Comparison of ENCODE assay signal across 1 fruit fly cellular context in the genomic region with DNA sequence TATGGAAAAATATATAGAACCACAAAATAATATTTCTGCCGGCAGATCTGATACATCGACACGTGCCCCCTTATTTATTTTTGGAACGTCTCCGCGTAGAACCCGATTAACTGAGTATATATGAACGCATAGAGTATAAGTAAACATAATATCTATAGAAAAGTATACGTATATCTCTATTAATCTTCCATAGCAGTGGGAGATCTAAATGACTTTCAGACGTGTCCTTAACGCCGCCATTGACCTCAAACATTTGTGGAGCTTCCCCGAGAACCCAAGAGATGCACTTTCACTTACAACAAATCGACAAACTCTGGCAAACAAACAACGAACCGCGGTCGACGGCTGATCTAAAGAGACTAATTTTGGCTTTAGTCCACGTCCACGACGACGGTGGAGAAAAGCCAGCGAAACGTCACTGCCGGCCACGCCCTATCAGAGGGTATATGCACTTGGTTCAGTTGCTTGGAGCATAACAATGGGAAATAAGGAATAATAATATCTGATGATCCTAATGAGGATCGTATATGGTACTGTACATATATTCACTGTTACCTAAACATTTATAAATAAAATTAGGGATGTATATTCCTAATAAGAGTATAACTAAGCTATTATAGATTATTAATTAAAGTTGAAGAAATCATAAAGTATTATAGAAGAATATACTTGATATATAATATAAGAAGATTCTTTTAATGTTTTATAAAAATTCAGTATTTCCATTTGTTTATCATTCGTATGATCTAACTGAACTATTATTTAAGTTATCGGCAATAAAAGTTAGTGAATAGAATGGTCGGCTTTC.
TF ChIP-seq lines count a peak whose summit lies in the region.

A gene (minus strand): TSS at position 364 of the 808 bp plus-strand sequence.

TF ChIP-seq in whole organism, embryonic, 481 proteins besides CTCF, POLR2A, EP300 and RAD21 (continued from another document):
- TF ChIP-seq B-H1 (GFP tag; IDR thresholded peaks at IDR 0.05; lab: Robert Waterston, UW) = peak; percentile 44; the same call in 1 of the 3 replicates
- TF ChIP-seq yki (optimal IDR thresholded peaks at IDR 0.05; lab: Kevin White, UChicago) = no peak
- TF ChIP-seq Sox100B (GFP tag; optimal IDR thresholded peaks at IDR 0.05; lab: Kevin White, UChicago) = peak; percentile 88
- peak; percentile 58 for TF ChIP-seq BtbVII (GFP tag; optimal IDR thresholded peaks at IDR 0.05; lab: Kevin White, UChicago)
- no peak for TF ChIP-seq CG30431 (GFP tag; optimal IDR thresholded peaks at IDR 0.05; lab: Kevin White, UChicago)
- no peak for TF ChIP-seq pnt (GFP tag; optimal IDR thresholded peaks at IDR 0.05; lab: Kevin White, UChicago)
- peak; percentile 71; the same call in 2 of the 3 replicates for TF ChIP-seq CG34422 (GFP tag; IDR thresholded peaks at IDR 0.05; lab: Robert Waterston, UW)
- TF ChIP-seq CG14965 (GFP tag; optimal IDR thresholded peaks at IDR 0.05; lab: Kevin White, UChicago; ENCODE audit: borderline replicate concordance) = no peak
- peak; percentile 43 for TF ChIP-seq psq (GFP tag; optimal IDR thresholded peaks at IDR 0.05; lab: Kevin White, UChicago)
- no peak for TF ChIP-seq stwl (tag; optimal IDR thresholded peaks at IDR 0.05; lab: Kevin White, UChicago)
- peak; percentile 41 for TF ChIP-seq CG7786 (GFP tag; optimal IDR thresholded peaks at IDR 0.05; lab: Kevin White, UChicago)
- no peak for TF ChIP-seq en (GFP tag; optimal IDR thresholded peaks at IDR 0.05; lab: Kevin White, UChicago)
- TF ChIP-seq ranshi (GFP tag; IDR thresholded peaks at IDR 0.05; lab: Robert Waterston, UW) = peak; percentile 19; the same call in 1 of the 2 replicates
- TF ChIP-seq CG1832 (GFP tag; optimal IDR thresholded peaks at IDR 0.05; lab: Kevin White, UChicago) = no peak
- peak; percentile 27 for TF ChIP-seq caup (GFP tag; optimal IDR thresholded peaks at IDR 0.05; lab: Kevin White, UChicago; ENCODE audit: severe bottlenecking)
- peak; percentile 62 for TF ChIP-seq ind (GFP tag; optimal IDR thresholded peaks at IDR 0.05; lab: Kevin White, UChicago)
- TF ChIP-seq CG13123 (GFP tag; optimal IDR thresholded peaks at IDR 0.05; lab: Kevin White, UChicago) = no peak
- no peak for TF ChIP-seq ab (GFP tag; optimal IDR thresholded peaks at IDR 0.05; lab: Kevin White, UChicago)
- TF ChIP-seq CG12071 (GFP tag; optimal IDR thresholded peaks at IDR 0.05; lab: Kevin White, UChicago) = no peak
- peak; percentile 64 for TF ChIP-seq Usf (GFP tag; optimal IDR thresholded peaks at IDR 0.05; lab: Kevin White, UChicago)
